Worm (Caenorhabditis elegans): Measurements from ENCODE around the gene C54E4.5.

DNA sequence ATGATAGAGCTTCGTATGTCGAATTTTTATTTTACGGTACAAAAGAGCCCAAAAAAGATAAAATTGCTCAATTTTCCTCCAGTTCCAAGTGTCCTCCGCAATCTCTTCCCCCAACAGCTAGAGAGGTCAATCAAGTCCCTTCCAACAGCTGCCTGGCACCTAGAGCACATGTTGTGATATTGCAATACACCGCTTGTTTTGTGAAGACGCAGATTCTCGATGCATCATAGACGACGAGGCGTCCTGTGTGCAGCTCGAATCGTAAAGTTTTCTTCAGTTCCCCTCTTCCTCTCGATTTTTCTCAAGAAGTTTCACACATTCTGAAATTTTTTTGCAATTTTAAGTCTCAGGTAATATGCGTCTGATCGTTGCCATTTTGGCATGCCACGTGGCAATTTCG, 12.5 kb downstream of the C54E4.5 start, which contains the start of gene test-1:
- TF ChIP-seq nhr-27 (tag; optimal IDR thresholded peaks at IDR 0.05) (no peak), Y53G8AR.9 (GFP tag; conservative IDR thresholded peaks at IDR 0.05) (no peak), unc-62 (GFP tag; optimal IDR thresholded peaks at IDR 0.05) (no peak), zim-3 (tag; optimal IDR thresholded peaks at IDR 0.05) (no peak), unc-130 (GFP tag; optimal IDR thresholded peaks at IDR 0.05) (no peak), snpc-4 (GFP tag; optimal IDR thresholded peaks at IDR 0.05) (no peak), snpc-4 (tag; optimal IDR thresholded peaks at IDR 0.05) (no peak), ama-1 (optimal IDR thresholded peaks at IDR 0.05) (no peak), ama-1 (GFP tag; optimal IDR thresholded peaks at IDR 0.05) (no peak), rcor-1 (GFP tag; IDR thresholded peaks at IDR 0.05) (no peak), ceh-40 (GFP tag; IDR thresholded peaks at IDR 0.05) (no peak), ztf-22 (GFP tag; optimal IDR thresholded peaks at IDR 0.05) (no peak)
